Worm (Caenorhabditis elegans) whole organism, L4/young adult: ENCODE results near the gene C05D12.5.

Experiments used
- W03F9.2 ChIP-seq: fragments of 150-350 bp; optimal IDR thresholded peaks from 2 replicates; lab custom pipeline; 2014; ENCODE audit warnings: missing biosample characterization, missing genetic modification characterization
- dao-5 ChIP-seq: sonication (generic microtip); optimal IDR thresholded peaks from 2 replicates; lab custom pipeline; 2016; ENCODE audit warnings: missing genotype, missing genetic modification characterization, moderate library complexity, missing compliant biosample characterization
- him-1 ChIP-seq: sonication (generic microtip); optimal IDR thresholded peaks from 2 replicates; lab custom pipeline; 2016; ENCODE audit warnings: missing genotype, missing genetic modification reagents, missing genetic modification characterization, missing compliant biosample characterization

C05D12.5 gene

ce11 chrII:11433942-11434341 is at the start of gene C05D12.5:
Gene C05D12.5 (plus strand): TSS chrII:11434242.
- TF ChIP-seq him-1 (tag; lab: Kevin White, UChicago) (no peak), W03F9.2 (tag; lab: Kevin White, UChicago) (no peak), dao-5 (no peak)

DNA sequence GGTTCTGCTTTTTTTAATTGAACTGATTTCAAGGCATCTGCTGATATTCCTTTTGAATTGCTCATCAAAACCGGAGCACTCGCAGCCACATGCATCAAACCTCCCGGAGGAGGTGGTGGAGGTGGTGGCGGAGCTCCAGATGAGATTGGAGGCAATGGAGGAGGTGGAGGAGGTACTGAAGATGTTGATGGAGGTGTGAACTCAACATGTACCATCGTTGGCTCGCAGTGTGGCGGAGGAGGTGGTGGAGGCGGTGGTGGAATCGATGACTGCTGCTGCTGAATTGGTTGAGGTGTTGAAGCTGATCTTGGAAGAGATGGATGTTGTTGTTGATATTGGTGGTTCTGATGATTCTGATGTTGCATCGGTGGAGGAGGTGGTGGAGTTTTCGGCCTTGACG is 47.1 kb upstream of the C05D12.5 start:
- TF ChIP-seq dao-5 (no peak), him-1 (tag; lab: Kevin White, UChicago) (no peak), W03F9.2 (tag; lab: Kevin White, UChicago) (no peak)

DNA sequence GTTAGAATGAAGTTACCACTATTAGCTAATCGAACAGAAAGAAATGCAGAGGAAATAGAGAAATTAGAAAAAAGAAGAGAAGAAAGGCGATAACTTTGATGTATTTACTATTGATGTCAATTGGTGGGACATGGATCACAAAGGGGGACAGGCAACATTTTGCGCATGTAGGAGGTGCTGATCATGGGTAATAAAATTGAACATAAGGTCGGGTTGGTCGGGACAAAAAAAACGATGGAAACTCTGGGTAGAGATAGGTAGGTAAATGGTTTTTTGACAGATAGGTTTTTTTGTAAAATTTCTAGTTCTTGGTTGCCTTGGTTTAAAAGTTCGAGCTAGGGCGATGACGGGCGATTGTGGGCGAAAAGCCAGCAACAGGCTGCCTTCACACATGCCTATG is 43.2 kb upstream of the C05D12.5 start, which contains the start of gene shn-1:
TSS of gene shn-1 (minus strand) at position 101 of the 400 bp plus-strand sequence.
- TF ChIP-seq W03F9.2 (tag; lab: Kevin White, UChicago) (no peak), him-1 (tag; lab: Kevin White, UChicago) (no peak), dao-5 (no peak)

DNA sequence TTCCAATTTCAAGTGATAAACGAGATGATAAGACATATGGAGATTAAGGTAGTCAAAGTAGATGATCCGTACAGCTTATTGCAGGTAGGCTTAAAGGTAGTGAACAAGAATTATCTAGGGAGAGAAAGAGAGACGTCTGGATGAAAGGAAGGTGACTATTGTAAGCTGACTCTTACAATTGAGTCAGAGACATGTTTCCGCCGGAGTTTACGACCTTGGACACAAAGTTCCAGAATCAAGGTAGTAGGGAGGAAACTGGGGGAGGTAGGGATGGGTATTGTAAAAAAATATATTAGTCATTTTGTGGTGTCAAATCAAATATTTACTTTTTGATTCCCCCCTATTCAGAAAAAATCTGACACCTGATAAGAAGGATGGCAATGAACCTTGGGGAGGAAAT is 41.7 kb upstream of the C05D12.5 start:
- TF ChIP-seq W03F9.2 (tag; lab: Kevin White, UChicago) = no peak
- no peak for TF ChIP-seq dao-5
- TF ChIP-seq him-1 (tag; lab: Kevin White, UChicago) = no peak

- no peak for TF ChIP-seq dao-5
- no peak for TF ChIP-seq W03F9.2 (tag; lab: Kevin White, UChicago)
- no peak for TF ChIP-seq him-1 (tag; lab: Kevin White, UChicago)
Measured at ce11 chrII:11393787-11394186, 40.3 kb upstream of the C05D12.5 start.

- TF ChIP-seq W03F9.2 (tag; lab: Kevin White, UChicago) = no peak
- TF ChIP-seq him-1 (tag; lab: Kevin White, UChicago) = no peak
- TF ChIP-seq dao-5 = no peak
Measured at ce11 chrII:11396217-11396616, 37.8 kb upstream of the C05D12.5 start.

ce11 chrII:11398787-11399186 is 35.3 kb upstream of the C05D12.5 start:
- TF ChIP-seq W03F9.2 (tag; lab: Kevin White, UChicago) = no peak
- TF ChIP-seq him-1 (tag; lab: Kevin White, UChicago) = no peak
- TF ChIP-seq dao-5 = no peak

- no peak for TF ChIP-seq him-1 (tag; lab: Kevin White, UChicago)
- TF ChIP-seq dao-5 = no peak
- no peak for TF ChIP-seq W03F9.2 (tag; lab: Kevin White, UChicago)
Measured at ce11 chrII:11400386-11400785, 33.7 kb upstream of the C05D12.5 start.

DNA sequence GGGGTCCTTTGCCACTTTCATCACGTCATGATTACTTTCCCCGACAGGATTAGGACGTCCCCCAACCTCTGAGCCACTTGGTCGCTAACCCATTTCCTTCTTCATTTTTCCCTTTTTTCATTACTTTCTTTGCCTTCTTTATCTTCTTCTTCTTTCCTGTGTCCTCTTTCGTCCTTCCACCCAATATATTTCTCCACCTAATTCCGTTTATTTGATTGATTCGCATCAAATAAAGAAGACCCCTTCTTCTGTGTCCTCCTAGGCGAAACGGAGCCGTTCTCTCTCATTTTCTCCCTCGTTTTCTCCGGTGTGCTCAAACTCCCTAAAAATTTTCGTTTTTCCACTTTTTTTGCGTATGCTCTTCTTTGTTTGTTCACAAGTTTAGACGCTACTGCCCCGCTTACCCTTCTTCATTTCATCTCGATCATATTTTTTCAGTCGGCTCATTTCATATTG is 24.3 kb upstream of the C05D12.5 start, which contains the start of gene C05D12.7:
TSS of gene C05D12.7 (plus strand) at position 406 of the 456 bp plus-strand sequence.
- TF ChIP-seq him-1 (tag; lab: Kevin White, UChicago) (no peak), dao-5 (no peak), W03F9.2 (tag; lab: Kevin White, UChicago) (no peak)

DNA sequence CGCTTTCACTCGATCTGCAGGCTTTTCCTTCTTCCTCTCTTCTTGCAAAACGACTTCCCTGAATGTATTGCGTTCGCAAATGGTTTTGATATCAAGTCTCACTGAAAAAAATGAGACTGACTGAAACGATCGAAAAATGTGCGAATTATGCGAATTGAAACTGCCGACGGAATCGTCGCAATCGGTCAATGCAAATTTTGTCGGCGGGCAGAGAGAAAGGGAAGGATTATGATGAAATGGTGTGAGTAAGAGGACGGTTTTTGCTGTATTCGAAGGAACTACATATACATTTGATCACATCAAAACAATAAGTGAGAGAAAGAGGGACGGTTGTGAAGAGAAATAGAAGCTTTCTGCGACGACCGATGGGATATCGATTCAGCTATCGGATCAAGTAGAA is 18.4 kb upstream of the C05D12.5 start, which contains the start of gene C05D12.1:
TSS of gene C05D12.1 (minus strand) at position 101 of the 400 bp plus-strand sequence.
- TF ChIP-seq him-1 (tag; lab: Kevin White, UChicago) (no peak), W03F9.2 (tag; lab: Kevin White, UChicago) (no peak), dao-5 (no peak)

DNA sequence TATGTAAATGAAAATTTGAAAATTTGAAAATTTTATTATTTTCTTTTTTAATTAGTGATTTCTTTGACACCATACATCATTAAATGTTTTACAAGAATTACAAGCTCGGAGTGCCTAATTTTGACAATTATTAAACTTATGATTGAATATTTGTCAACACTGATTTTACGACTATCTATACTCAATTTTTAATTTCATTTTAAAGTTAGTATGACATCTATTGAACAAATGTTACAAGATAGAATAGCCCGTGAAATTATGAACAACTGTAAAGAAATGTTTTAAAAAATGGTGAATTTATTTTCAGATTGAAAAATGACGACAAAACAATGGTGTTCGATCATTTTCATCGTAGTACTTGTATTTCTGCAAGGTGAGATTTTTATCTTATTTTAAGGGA is 16.0 kb upstream of the C05D12.5 start, which contains the start of gene C05D12.2:
TSS of gene C05D12.2 (plus strand) at position 301 of the 400 bp plus-strand sequence.
- TF ChIP-seq him-1 (tag; lab: Kevin White, UChicago) (no peak), dao-5 (no peak), W03F9.2 (tag; lab: Kevin White, UChicago) (no peak)

DNA sequence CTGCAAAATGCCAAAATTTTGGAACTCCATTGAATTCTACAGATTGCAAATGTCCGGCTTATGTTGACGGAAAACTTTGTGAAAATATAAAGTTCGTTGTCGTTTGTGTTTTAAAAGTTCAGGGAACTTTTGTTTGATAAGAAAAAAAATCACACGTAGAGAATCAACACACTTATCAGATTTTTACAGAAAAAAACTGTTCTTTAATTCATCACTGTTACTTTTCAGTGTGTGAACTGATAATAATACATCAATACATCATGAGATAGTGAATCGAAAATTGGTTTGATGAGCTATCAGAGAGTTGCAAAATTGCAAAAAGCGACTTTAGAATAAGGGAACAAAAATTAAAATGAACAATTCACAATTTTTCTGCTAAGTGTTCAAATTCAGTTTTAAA is 15.6 kb upstream of the C05D12.5 start:
- TF ChIP-seq W03F9.2 (tag; lab: Kevin White, UChicago) (peak; percentile 2), dao-5 (no peak)

DNA sequence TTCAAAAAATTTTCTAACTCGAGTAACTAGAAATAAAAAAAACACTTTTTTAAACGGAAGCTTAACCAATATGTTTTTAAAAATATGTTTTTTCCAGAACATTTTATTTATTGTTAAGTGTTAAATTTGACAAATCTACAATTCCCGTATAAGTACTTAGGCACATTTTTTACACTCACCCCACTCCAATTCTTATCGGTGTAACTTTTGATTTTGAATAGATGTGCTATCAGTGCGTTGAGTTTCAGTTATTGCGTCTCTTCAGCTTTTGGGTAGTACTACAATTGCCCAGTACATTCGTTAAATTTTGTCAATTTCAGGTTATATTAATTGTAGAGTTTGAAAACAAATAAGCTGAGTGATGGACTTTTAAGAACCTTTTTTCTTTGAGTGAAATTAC is 10.0 kb upstream of the C05D12.5 start:
- no peak for TF ChIP-seq him-1 (tag; lab: Kevin White, UChicago)
- no peak for TF ChIP-seq W03F9.2 (tag; lab: Kevin White, UChicago)
- TF ChIP-seq dao-5 = no peak

DNA sequence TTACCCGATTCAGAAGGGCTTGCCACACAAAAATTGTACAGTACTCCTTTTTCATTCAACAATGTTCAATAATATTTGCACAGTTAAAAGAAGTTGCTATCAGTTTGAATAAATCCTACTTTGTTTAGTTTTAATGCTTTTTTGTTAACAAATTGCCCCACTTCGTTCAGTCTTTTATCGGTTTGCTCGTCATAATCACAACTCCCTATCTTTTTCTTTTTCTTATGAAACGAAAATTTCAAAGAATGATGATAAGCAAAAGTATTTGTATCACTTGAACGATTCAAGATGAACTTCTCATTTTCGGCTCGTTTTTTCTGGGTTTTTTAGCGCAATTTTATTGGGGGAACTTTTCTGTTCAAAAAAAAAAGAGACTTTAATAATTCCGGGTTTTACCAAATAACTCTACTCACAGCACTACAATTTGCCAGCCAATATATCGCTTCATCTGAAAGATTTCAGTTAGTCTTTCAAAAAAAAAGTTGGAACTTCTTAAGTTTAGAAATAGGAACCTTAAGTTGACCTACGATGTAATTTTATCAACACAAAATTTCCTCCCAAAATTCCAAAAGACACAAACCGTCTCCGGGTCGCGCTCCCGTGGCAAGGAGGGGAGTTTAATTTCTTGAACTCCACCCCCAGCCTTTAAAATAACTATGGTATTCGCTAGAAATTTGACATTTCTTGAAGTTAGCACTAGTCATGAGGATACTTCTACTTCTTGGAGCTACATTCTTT is 9.3 kb upstream of the C05D12.5 start, which contains the start of gene C05D12.3:
TSS of gene C05D12.3 (plus strand) at position 688 of the 738 bp plus-strand sequence.
- no peak for TF ChIP-seq W03F9.2 (tag; lab: Kevin White, UChicago)
- no peak for TF ChIP-seq him-1 (tag; lab: Kevin White, UChicago)
- TF ChIP-seq dao-5 = no peak
